Fruit fly (Drosophila melanogaster) whole organism, prepupa: Measurements from ENCODE around the gene Ser6.

Source experiments
- CG10669 ChIP-seq: fragments of 200-800 bp; sonication (Bioruptor generic); optimal IDR thresholded peaks from 3 replicates; lab custom pipeline; 2018; ENCODE audit warnings: missing biosample characterization, mild to moderate bottlenecking, missing genetic modification characterization, moderate library complexity
- CG32006 ChIP-seq: fragments of 200-800 bp; sonication (Bioruptor generic); optimal IDR thresholded peaks from 3 replicates; lab custom pipeline; 2017; ENCODE audit warnings: missing biosample characterization, mild to moderate bottlenecking, missing genetic modification characterization
- CG6808 ChIP-seq: fragments of 200-800 bp; sonication (Bioruptor generic); optimal IDR thresholded peaks from 3 replicates; lab custom pipeline; 2017; ENCODE audit warnings: missing biosample characterization, missing genetic modification characterization, mild to moderate bottlenecking, moderate library complexity, missing genetic modification reagents
- CG6854 ChIP-seq: fragments of 200-800 bp; sonication (Bioruptor generic); optimal IDR thresholded peaks from 2 replicates; lab custom pipeline; 2017; ENCODE audit warnings: missing biosample characterization, mild to moderate bottlenecking, missing genetic modification characterization
- CG7368 ChIP-seq: fragments of 200-800 bp; sonication (Bioruptor generic); optimal IDR thresholded peaks from 3 replicates; lab custom pipeline; 2016; ENCODE audit warnings: missing biosample characterization, missing genetic modification characterization
- Ets21C ChIP-seq: fragments of 200-800 bp; sonication (Bioruptor generic); optimal IDR thresholded peaks from 3 replicates; lab custom pipeline; 2016; ENCODE audit warnings: missing biosample characterization, missing genetic modification characterization
- Hr38 ChIP-seq: sonication (Bioruptor generic); optimal IDR thresholded peaks from 2 replicates; lab custom pipeline; 2016; ENCODE audit warnings: missing biosample characterization, missing genetic modification characterization
- Sox102F ChIP-seq: fragments of 200-800 bp; sonication (Bioruptor generic); optimal IDR thresholded peaks from 2 replicates; lab custom pipeline; 2016; ENCODE audit warnings: missing biosample characterization, mild to moderate bottlenecking, missing genetic modification characterization
- dsx ChIP-seq: fragments of 200-800 bp; optimal IDR thresholded peaks from 3 replicates; lab custom pipeline; 2019; ENCODE audit warnings: missing biosample characterization, mild to moderate bottlenecking, missing genetic modification characterization, moderate library complexity; ENCODE audit not compliant: poor library complexity, severe bottlenecking
- lz ChIP-seq: fragments of 200-800 bp; sonication (Bioruptor generic); optimal IDR thresholded peaks from 3 replicates; lab custom pipeline; 2016; ENCODE audit warnings: missing biosample characterization, missing genetic modification characterization
- salr ChIP-seq, 2 experiments: fragments of 200-800 bp; sonication (Bioruptor generic); optimal IDR thresholded peaks; 3 replicates each; lab custom pipeline; 2016 to 2018; ENCODE audit warnings: missing biosample characterization in 2 of 2, missing genetic modification characterization in 2 of 2, mild to moderate bottlenecking in 1 of 2
- spab ChIP-seq: fragments of 200-800 bp; sonication (Bioruptor generic); optimal IDR thresholded peaks from 2 replicates; lab custom pipeline; 2017; ENCODE audit warnings: missing biosample characterization, mild to moderate bottlenecking, missing genetic modification characterization, missing genetic modification reagents

DNA sequence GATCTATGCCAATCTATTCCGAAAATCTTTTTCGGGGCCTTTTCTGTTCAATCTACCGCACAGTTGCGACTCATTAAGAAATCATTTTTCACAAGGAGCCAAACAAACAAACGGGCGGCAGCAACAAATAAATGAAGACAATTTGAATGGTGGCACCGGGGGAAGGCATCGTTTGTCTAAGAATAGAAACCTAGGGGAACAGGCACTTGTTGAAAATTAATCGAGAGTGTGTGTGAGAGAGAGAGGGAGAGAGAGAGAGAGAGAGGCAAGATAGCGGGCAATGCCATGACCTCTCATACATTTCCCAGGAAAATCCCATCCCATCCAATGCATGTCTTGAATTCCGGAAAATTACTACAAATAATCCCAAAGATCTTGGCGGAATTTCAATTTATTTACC is 46.9 kb downstream of the Ser6 start:
- TF ChIP-seq CG6808 (GFP tag; lab: Kevin White, UChicago) (no peak), CG10669 (GFP tag; lab: Kevin White, UChicago) (no peak), Sox102F (no peak), spab (no peak), lz (GFP tag; lab: Kevin White, UChicago) (no peak), Ets21C (GFP tag; lab: Kevin White, UChicago) (no peak), CG32006 (no peak), CG7368 (GFP tag; lab: Kevin White, UChicago) (no peak), salr (GFP tag; optimal IDR thresholded peaks at IDR 0.05; lab: Kevin White, UChicago) (no peak), dsx (GFP tag; lab: Kevin White, UChicago) (no peak), Hr38 (no peak), CG6854 (GFP tag; lab: Kevin White, UChicago) (no peak)
